Worm (Caenorhabditis elegans): ENCODE results near the gene nlp-79.

- TF ChIP-seq B0310.2 (tag; optimal IDR thresholded peaks at IDR 0.05) (no peak), flt-1 (GFP tag; IDR thresholded peaks at IDR 0.05) (no peak), ets-7 (tag; optimal IDR thresholded peaks at IDR 0.05) (no peak), sea-1 (GFP tag; conservative IDR thresholded peaks at IDR 0.05) (no peak), ceh-13 (GFP tag; optimal IDR thresholded peaks at IDR 0.05) (no peak), tra-4 (tag; optimal IDR thresholded peaks at IDR 0.05) (no peak), ama-1 (optimal IDR thresholded peaks at IDR 0.05) (no peak)
Observed at ce11 chrIV:13167534-13167933, 18.2 kb downstream of the nlp-79 start.
